Worm (Caenorhabditis elegans): ENCODE data around the gene sri-24.

sri-24 gene

ce11 chrV:15235661-15236060, 23.7 kb downstream of the sri-24 start, which contains the start of gene nhr-164:
nhr-164 (minus strand) TSS chrV:15235761.
- no peak for TF ChIP-seq jun-1 (tag; optimal IDR thresholded peaks at IDR 0.05)
- TF ChIP-seq ceh-63 (GFP tag; optimal IDR thresholded peaks at IDR 0.05), result no peak
- TF ChIP-seq ceh-82 (tag; optimal IDR thresholded peaks at IDR 0.05), result no peak
- TF ChIP-seq dpl-1 (GFP tag; optimal IDR thresholded peaks at IDR 0.05), result no peak
- no peak for TF ChIP-seq fkh-4 (tag; optimal IDR thresholded peaks at IDR 0.05; ENCODE audit: borderline replicate concordance)
- no peak for TF ChIP-seq aly-2 (tag; optimal IDR thresholded peaks at IDR 0.05)
- no peak for TF ChIP-seq fkh-10 (GFP tag; optimal IDR thresholded peaks at IDR 0.05)
- no peak for TF ChIP-seq nhr-90 (tag; optimal IDR thresholded peaks at IDR 0.05; ENCODE audit: poor library complexity)
- TF ChIP-seq ceh-90 (tag; optimal IDR thresholded peaks at IDR 0.05), result no peak
- no peak for TF ChIP-seq lin-39 (tag; optimal IDR thresholded peaks at IDR 0.05)

ce11 chrV:15238552-15238951, 26.6 kb downstream of the sri-24 start, which contains the start of gene srw-12:
srw-12 (minus strand) TSS chrV:15238652.
- TF ChIP-seq snpc-4 (tag; optimal IDR thresholded peaks at IDR 0.05) (no peak), fkh-4 (tag; optimal IDR thresholded peaks at IDR 0.05; ENCODE audit: borderline replicate concordance) (no peak), dsc-1 (tag; optimal IDR thresholded peaks at IDR 0.05) (no peak), lsy-2 (tag; optimal IDR thresholded peaks at IDR 0.05) (no peak), irx-1 (tag; optimal IDR thresholded peaks at IDR 0.05) (no peak), nhr-28 (tag; optimal IDR thresholded peaks at IDR 0.05) (no peak), unc-98 (GFP tag; IDR thresholded peaks at IDR 0.05) (no peak), ceh-8 (GFP tag; optimal IDR thresholded peaks at IDR 0.05) (no peak), nhr-12 (tag; optimal IDR thresholded peaks at IDR 0.05) (no peak), mef-2 (tag; optimal IDR thresholded peaks at IDR 0.05) (no peak), ets-5 (GFP tag; IDR thresholded peaks at IDR 0.05) (no peak), aly-2 (tag; optimal IDR thresholded peaks at IDR 0.05) (no peak), nhr-84 (tag; optimal IDR thresholded peaks at IDR 0.05) (no peak), sup-37 (GFP tag; optimal IDR thresholded peaks at IDR 0.05) (no peak), unc-86 (tag; optimal IDR thresholded peaks at IDR 0.05) (no peak), ztf-11 (tag; optimal IDR thresholded peaks at IDR 0.05) (no peak), nhr-20 (tag; optimal IDR thresholded peaks at IDR 0.05) (no peak), nhr-76 (tag; optimal IDR thresholded peaks at IDR 0.05) (no peak), nhr-90 (tag; optimal IDR thresholded peaks at IDR 0.05; ENCODE audit: poor library complexity) (no peak), egl-27 (tag; optimal IDR thresholded peaks at IDR 0.05) (no peak)

- no peak for TF ChIP-seq aha-1 (tag; optimal IDR thresholded peaks at IDR 0.05)
Observed at ce11 chrV:15240215-15240614, 28.2 kb downstream of the sri-24 start, which contains the start of gene srw-11. srw-11 (minus strand) TSS chrV:15240315.

- TF ChIP-seq nhr-47 (tag; optimal IDR thresholded peaks at IDR 0.05), result no peak
Observed at ce11 chrV:15241259-15241658, 29.3 kb downstream of the sri-24 start, which contains the start of gene chil-12. chil-12 (plus strand) TSS chrV:15241559.

ce11 chrV:15244456-15244855, 32.5 kb downstream of the sri-24 start, which contains the start of gene kin-30:
kin-30 (plus strand) TSS chrV:15244756.
- TF ChIP-seq ztf-4 (tag; optimal IDR thresholded peaks at IDR 0.05), result no peak
- no peak for TF ChIP-seq elt-2 (tag; optimal IDR thresholded peaks at IDR 0.05)
- no peak for TF ChIP-seq pag-3 (tag; optimal IDR thresholded peaks at IDR 0.05; ENCODE audit: borderline replicate concordance, insufficient read depth)
- TF ChIP-seq skn-1 (tag; optimal IDR thresholded peaks at IDR 0.05), result no peak
- TF ChIP-seq fkh-4 (tag; optimal IDR thresholded peaks at IDR 0.05; ENCODE audit: borderline replicate concordance), result no peak
- TF ChIP-seq mef-2 (tag; optimal IDR thresholded peaks at IDR 0.05), result no peak
- TF ChIP-seq hlh-4 (tag; optimal IDR thresholded peaks at IDR 0.05), result no peak
- no peak for TF ChIP-seq nhr-11 (tag; optimal IDR thresholded peaks at IDR 0.05)

All from whole organism, L1 larva.